Worm (Caenorhabditis elegans) whole organism, L3 larva: ENCODE measurements around the gene ceh-22.

Experiments used
- ZK546.5 ChIP-seq: sonication (generic microtip); optimal IDR thresholded peaks from 2 replicates; lab custom pipeline; 2017; ENCODE audit warnings: missing biosample characterization, missing genetic modification characterization
- ceh-16 ChIP-seq: sonication (generic microtip); optimal IDR thresholded peaks from 2 replicates; lab custom pipeline; 2017; ENCODE audit warnings: missing biosample characterization, missing genetic modification characterization
- ceh-28 ChIP-seq: fragments of 150-350 bp; optimal IDR thresholded peaks from 2 replicates; lab custom pipeline; 2014; ENCODE audit warnings: missing biosample characterization, missing genetic modification reagents, missing genetic modification characterization
- ceh-82 ChIP-seq: fragments of 150-350 bp; optimal IDR thresholded peaks from 2 replicates; lab custom pipeline; 2014; ENCODE audit warnings: missing biosample characterization, missing genetic modification characterization
- ceh-9 ChIP-seq: sonication (generic microtip); optimal IDR thresholded peaks from 2 replicates; lab custom pipeline; 2018; ENCODE audit warnings: missing biosample characterization, missing genetic modification characterization
- egl-27 ChIP-seq: sonication (generic microtip); optimal IDR thresholded peaks from 4 replicates; lab custom pipeline; 2017; ENCODE audit warnings: missing biosample characterization, missing genetic modification reagents, missing genetic modification characterization
- elt-1 ChIP-seq: fragments of 150-350 bp; optimal IDR thresholded peaks from 2 replicates; lab custom pipeline; 2014; ENCODE audit warnings: missing biosample characterization, missing genetic modification characterization
- elt-2 ChIP-seq: sonication (generic microtip); optimal IDR thresholded peaks from 2 replicates; lab custom pipeline; 2016; ENCODE audit warnings: missing genetic modification reagents, mild to moderate bottlenecking, missing genetic modification characterization, missing compliant biosample characterization
- fkh-2 ChIP-seq: fragments of 150-350 bp; optimal IDR thresholded peaks from 2 replicates; lab custom pipeline; 2014; ENCODE audit warnings: missing biosample characterization, missing genetic modification reagents, missing genetic modification characterization
- fos-1 ChIP-seq: fragments of 150-350 bp; optimal IDR thresholded peaks from 2 replicates; lab custom pipeline; 2014; ENCODE audit warnings: missing biosample characterization, missing genetic modification characterization
- hmg-11 ChIP-seq: sonication (generic microtip); optimal IDR thresholded peaks from 2 replicates; lab custom pipeline; 2016; ENCODE audit warnings: missing genetic modification characterization, missing compliant biosample characterization
- jun-1 ChIP-seq: fragments of 150-350 bp; optimal IDR thresholded peaks from 2 replicates; lab custom pipeline; 2014; ENCODE audit warnings: missing biosample characterization, missing genetic modification reagents, missing genetic modification characterization
- lin-15B ChIP-seq: fragments of 150-350 bp; optimal IDR thresholded peaks from 2 replicates; lab custom pipeline; 2014; ENCODE audit warnings: missing biosample characterization, missing genetic modification characterization
- lin-39 ChIP-seq: fragments of 150-350 bp; optimal IDR thresholded peaks from 2 replicates; lab custom pipeline; 2018; ENCODE audit warnings: missing biosample characterization, missing genetic modification reagents, missing genetic modification characterization
- lsy-12 ChIP-seq: sonication (generic microtip); optimal IDR thresholded peaks from 2 replicates; lab custom pipeline; 2016; ENCODE audit warnings: mild to moderate bottlenecking, missing genetic modification characterization, missing compliant biosample characterization
- mdl-1 ChIP-seq: fragments of 150-350 bp; optimal IDR thresholded peaks from 2 replicates; lab custom pipeline; 2014; ENCODE audit warnings: missing biosample characterization, missing genetic modification characterization
- nfya-1 ChIP-seq: sonication (generic microtip); optimal IDR thresholded peaks from 2 replicates; lab custom pipeline; 2017; ENCODE audit warnings: missing genetic modification characterization, mild to moderate bottlenecking, missing compliant biosample characterization, antibody characterized with exemption, moderate library complexity; ENCODE audit not compliant: insufficient read depth
- nhr-11 ChIP-seq: fragments of 150-350 bp; optimal IDR thresholded peaks from 2 replicates; lab custom pipeline; 2014; ENCODE audit warnings: missing biosample characterization, missing genetic modification characterization
- nhr-237 ChIP-seq: fragments of 150-350 bp; optimal IDR thresholded peaks from 2 replicates; lab custom pipeline; 2014; ENCODE audit warnings: missing biosample characterization, missing genetic modification characterization
- nhr-25 ChIP-seq: sonication (generic microtip); optimal IDR thresholded peaks from 2 replicates; lab custom pipeline; 2017; ENCODE audit warnings: missing biosample characterization, missing genetic modification characterization
- nhr-28 ChIP-seq: fragments of 150-350 bp; optimal IDR thresholded peaks from 2 replicates; lab custom pipeline; 2014; ENCODE audit warnings: missing biosample characterization, missing genetic modification characterization
- nhr-43 ChIP-seq: sonication (generic microtip); optimal IDR thresholded peaks from 2 replicates; lab custom pipeline; 2016; ENCODE audit warnings: mild to moderate bottlenecking, missing genetic modification characterization, missing compliant biosample characterization; ENCODE audit not compliant: poor library complexity, severe bottlenecking
- pha-4 ChIP-seq: fragments of 150-350 bp; optimal IDR thresholded peaks from 2 replicates; lab custom pipeline; 2014; ENCODE audit warnings: missing biosample characterization, missing genetic modification reagents, missing genetic modification characterization
- pqm-1 ChIP-seq: fragments of 150-350 bp; optimal IDR thresholded peaks from 2 replicates; lab custom pipeline; 2017; ENCODE audit warnings: missing biosample characterization, missing genetic modification characterization, inconsistent platforms
- skn-1 ChIP-seq: fragments of 150-350 bp; optimal IDR thresholded peaks from 2 replicates; lab custom pipeline; 2014; ENCODE audit warnings: missing biosample characterization, missing genetic modification characterization
- snpc-4 ChIP-seq: fragments of 150-350 bp; optimal IDR thresholded peaks from 2 replicates; lab custom pipeline; 2014; ENCODE audit warnings: missing biosample characterization, missing genetic modification characterization
- tbx-2 ChIP-seq: sonication (generic microtip); optimal IDR thresholded peaks from 2 replicates; lab custom pipeline; 2016; ENCODE audit warnings: mild to moderate bottlenecking, missing genetic modification characterization, missing compliant biosample characterization
- unc-39 ChIP-seq: sonication (generic microtip); optimal IDR thresholded peaks from 4 replicates; lab custom pipeline; 2017; ENCODE audit warnings: missing biosample characterization, missing genetic modification characterization
- unc-62 ChIP-seq: fragments of 150-350 bp; sonication (generic microtip); optimal IDR thresholded peaks from 4 replicates; lab custom pipeline; 2014; ENCODE audit warnings: missing biosample characterization, missing genetic modification reagents, missing genetic modification characterization
- zag-1 ChIP-seq: fragments of 150-350 bp; optimal IDR thresholded peaks from 2 replicates; lab custom pipeline; 2014; ENCODE audit warnings: missing biosample characterization, missing genetic modification characterization
- ztf-11 ChIP-seq: fragments of 150-350 bp; optimal IDR thresholded peaks from 2 replicates; lab custom pipeline; 2014; ENCODE audit warnings: missing biosample characterization, missing genetic modification characterization
- ztf-4 ChIP-seq: fragments of 150-350 bp; optimal IDR thresholded peaks from 2 replicates; lab custom pipeline; 2014; ENCODE audit warnings: missing biosample characterization, missing genetic modification characterization

Gene ceh-22

ce11 chrV:10661417-10661945, 10.2 kb upstream of the ceh-22 start, which contains the start of gene sqv-4:
Gene sqv-4, minus strand, starts transcription at chrV:10661467.
- no peak for TF ChIP-seq lin-39 (tag; lab: Kevin White, UChicago)
- peak; percentile 50 for TF ChIP-seq lin-15B (tag; lab: Kevin White, UChicago)
- TF ChIP-seq nhr-43 (tag; lab: Kevin White, UChicago) = no peak
- peak; percentile 27 for TF ChIP-seq pha-4
- peak; percentile 57 for TF ChIP-seq hmg-11 (tag; lab: Kevin White, UChicago)
- TF ChIP-seq jun-1 (tag; lab: Kevin White, UChicago) = no peak
- peak; percentile 14 for TF ChIP-seq nfya-1 (tag; lab: Kevin White, UChicago)
- no peak for TF ChIP-seq unc-39 (tag; lab: Kevin White, UChicago)
- no peak for TF ChIP-seq tbx-2
- TF ChIP-seq, all 47 proteins: peak for 4

ce11 chrV:10662000-10662399, 9.7 kb upstream of the ceh-22 start:
- no peak for TF ChIP-seq egl-27 (tag; lab: Kevin White, UChicago)
- TF ChIP-seq elt-1 (tag; lab: Kevin White, UChicago) = peak; percentile 59

- TF ChIP-seq nhr-28 (no peak), ztf-11 (no peak), nhr-11 (tag; lab: Kevin White, UChicago) (no peak), pqm-1 (tag; lab: Kevin White, UChicago) (no peak), nfya-1 (tag; lab: Kevin White, UChicago) (no peak), unc-39 (tag; lab: Kevin White, UChicago) (no peak), jun-1 (tag; lab: Kevin White, UChicago) (no peak), nhr-237 (tag; lab: Kevin White, UChicago) (no peak), lsy-12 (tag; lab: Kevin White, UChicago) (no peak), ztf-4 (tag; lab: Kevin White, UChicago) (no peak), lin-15B (tag; lab: Kevin White, UChicago) (no peak), nhr-25 (tag; lab: Kevin White, UChicago) (no peak), elt-2 (tag; lab: Kevin White, UChicago) (no peak), skn-1 (tag; lab: Kevin White, UChicago) (no peak)
Measured at ce11 chrV:10664271-10664670, 7.4 kb upstream of the ceh-22 start.

- TF ChIP-seq lin-39 (tag; lab: Kevin White, UChicago) (no peak), skn-1 (tag; lab: Kevin White, UChicago) (no peak), snpc-4 (tag; lab: Kevin White, UChicago) (no peak), ZK546.5 (tag; lab: Kevin White, UChicago) (no peak), ceh-9 (tag; lab: Kevin White, UChicago) (no peak), ceh-16 (tag; lab: Kevin White, UChicago) (no peak), nhr-11 (tag; lab: Kevin White, UChicago) (no peak), lsy-12 (tag; lab: Kevin White, UChicago) (no peak), nfya-1 (tag; lab: Kevin White, UChicago) (no peak), fos-1 (tag; lab: Kevin White, UChicago) (no peak), zag-1 (tag; lab: Kevin White, UChicago) (no peak), mdl-1 (tag; lab: Kevin White, UChicago) (no peak), tbx-2 (no peak), unc-62 (GFP tag; lab: Kevin White, UChicago) (no peak), fkh-2 (tag; lab: Kevin White, UChicago) (no peak), ceh-28 (tag; lab: Kevin White, UChicago) (no peak), ceh-82 (no peak)
Measured at ce11 chrV:10667284-10667683, 4.4 kb upstream of the ceh-22 start, which contains the start of gene twk-12. Gene twk-12, plus strand, starts transcription at chrV:10667584.

ce11 chrV:10670817-10671216, 901 bp upstream of the ceh-22 start:
- TF ChIP-seq ceh-9 (tag; lab: Kevin White, UChicago) (no peak), pha-4 (peak; percentile 27)
- TF ChIP-seq, all 47 proteins: peak for 1
